Fruit fly (Drosophila melanogaster) whole organism, prepupa: ENCODE data around the gene CG7420.

Experiments
- CG10631 ChIP-seq: fragments of 200-800 bp; sonication (Bioruptor generic); optimal IDR thresholded peaks from 2 replicates; lab custom pipeline; 2016; ENCODE audit warnings: missing biosample characterization, missing genetic modification characterization
- CG10669 ChIP-seq: fragments of 200-800 bp; sonication (Bioruptor generic); optimal IDR thresholded peaks from 3 replicates; lab custom pipeline; 2018; ENCODE audit warnings: missing biosample characterization, mild to moderate bottlenecking, missing genetic modification characterization, moderate library complexity
- CG11294 ChIP-seq: fragments of 200-800 bp; sonication (Bioruptor generic); IDR thresholded peaks from 2 replicates; pipeline ENCODE4 v1.3.6; 2022; ENCODE audit warnings: missing biosample characterization, missing genetic modification characterization
- CG11902 ChIP-seq: fragments of 200-800 bp; sonication (Bioruptor generic); optimal IDR thresholded peaks from 3 replicates; lab custom pipeline; 2016; ENCODE audit warnings: missing biosample characterization, missing genetic modification characterization
- CG1621 ChIP-seq: fragments of 200-800 bp; sonication (Bioruptor generic); optimal IDR thresholded peaks from 3 replicates; lab custom pipeline; 2018; ENCODE audit warnings: missing biosample characterization, mild to moderate bottlenecking, missing genetic modification characterization
- CG3032 ChIP-seq: fragments of 200-800 bp; optimal IDR thresholded peaks from 2 replicates; lab custom pipeline; 2019; ENCODE audit warnings: missing biosample characterization, mild to moderate bottlenecking, missing genetic modification characterization, moderate library complexity
- CG31627 ChIP-seq: fragments of 200-800 bp; sonication (Bioruptor generic); optimal IDR thresholded peaks from 3 replicates; lab custom pipeline; 2016; ENCODE audit warnings: missing biosample characterization, missing genetic modification characterization
- CG32006 ChIP-seq: fragments of 200-800 bp; sonication (Bioruptor generic); optimal IDR thresholded peaks from 3 replicates; lab custom pipeline; 2017; ENCODE audit warnings: missing biosample characterization, mild to moderate bottlenecking, missing genetic modification characterization
- CG34406 ChIP-seq: fragments of 200-800 bp; sonication (Bioruptor generic); optimal IDR thresholded peaks from 3 replicates; lab custom pipeline; 2016; ENCODE audit warnings: missing biosample characterization, missing genetic modification characterization
- CG3919 ChIP-seq: fragments of 200-800 bp; sonication (Bioruptor generic); optimal IDR thresholded peaks from 3 replicates; lab custom pipeline; 2016; ENCODE audit warnings: missing biosample characterization, missing genetic modification characterization
- CG4318 ChIP-seq: fragments of 200-800 bp; sonication (Bioruptor generic); optimal IDR thresholded peaks from 3 replicates; lab custom pipeline; 2017; ENCODE audit warnings: missing biosample characterization, mild to moderate bottlenecking, missing genetic modification characterization
- CG6276 ChIP-seq: fragments of 200-800 bp; sonication (Bioruptor generic); optimal IDR thresholded peaks from 2 replicates; lab custom pipeline; 2017; ENCODE audit warnings: missing biosample characterization, mild to moderate bottlenecking, missing genetic modification characterization
- CG6808 ChIP-seq: fragments of 200-800 bp; sonication (Bioruptor generic); optimal IDR thresholded peaks from 3 replicates; lab custom pipeline; 2017; ENCODE audit warnings: missing biosample characterization, missing genetic modification characterization, mild to moderate bottlenecking, moderate library complexity, missing genetic modification reagents
- CG7368 ChIP-seq: fragments of 200-800 bp; sonication (Bioruptor generic); optimal IDR thresholded peaks from 3 replicates; lab custom pipeline; 2016; ENCODE audit warnings: missing biosample characterization, missing genetic modification characterization
- CG8119 ChIP-seq: fragments of 200-800 bp; sonication (Bioruptor generic); IDR thresholded peaks from 3 replicates; pipeline ENCODE4 v1.3.6; 2022; ENCODE audit warnings: missing biosample characterization, missing genetic modification characterization
- CG8632 ChIP-seq: fragments of 200-800 bp; sonication (Bioruptor generic); optimal IDR thresholded peaks from 3 replicates; lab custom pipeline; 2016; ENCODE audit warnings: missing biosample characterization, missing genetic modification characterization
- CG9139 ChIP-seq: fragments of 200-800 bp; sonication (Bioruptor generic); optimal IDR thresholded peaks from 3 replicates; lab custom pipeline; 2017; ENCODE audit warnings: missing biosample characterization, mild to moderate bottlenecking, missing genetic modification characterization
- Eip75B ChIP-seq: fragments of 200-800 bp; sonication (Bioruptor generic); optimal IDR thresholded peaks from 3 replicates; lab custom pipeline; 2016; ENCODE audit warnings: missing biosample characterization, missing genetic modification characterization
- Eip78C ChIP-seq: fragments of 200-800 bp; sonication (Bioruptor generic); peaks from one replicate; lab custom pipeline; 2016; ENCODE audit warnings: missing biosample characterization, missing genetic modification characterization
- Eip93F ChIP-seq: fragments of 200-800 bp; sonication (Bioruptor generic); optimal IDR thresholded peaks from 2 replicates; lab custom pipeline; 2016; ENCODE audit warnings: missing biosample characterization, mild to moderate bottlenecking, missing genetic modification characterization
- Ets21C ChIP-seq: fragments of 200-800 bp; sonication (Bioruptor generic); optimal IDR thresholded peaks from 3 replicates; lab custom pipeline; 2016; ENCODE audit warnings: missing biosample characterization, missing genetic modification characterization
- Ets96B ChIP-seq: fragments of 200-800 bp; optimal IDR thresholded peaks from 2 replicates; lab custom pipeline; 2019; ENCODE audit warnings: missing biosample characterization, mild to moderate bottlenecking, missing genetic modification characterization, moderate library complexity
- Gug ChIP-seq: fragments of 200-800 bp; sonication (Bioruptor generic); IDR thresholded peaks from 2 replicates; pipeline ENCODE4 v1.3.6; 2022; ENCODE audit warnings: missing biosample characterization, missing genetic modification characterization
- Hr38 ChIP-seq: sonication (Bioruptor generic); optimal IDR thresholded peaks from 2 replicates; lab custom pipeline; 2016; ENCODE audit warnings: missing biosample characterization, missing genetic modification characterization
- Hr39 ChIP-seq: fragments of 200-800 bp; sonication (Bioruptor generic); optimal IDR thresholded peaks from 2 replicates; lab custom pipeline; 2016; ENCODE audit warnings: missing biosample characterization, missing genetic modification characterization
- Hr4 ChIP-seq: fragments of 200-800 bp; sonication (Bioruptor generic); optimal IDR thresholded peaks from 3 replicates; lab custom pipeline; 2016; ENCODE audit warnings: missing biosample characterization, missing genetic modification characterization
- Met ChIP-seq: fragments of 200-800 bp; sonication (Bioruptor generic); optimal IDR thresholded peaks from 3 replicates; lab custom pipeline; 2016; ENCODE audit warnings: missing biosample characterization, missing genetic modification characterization
- Smox ChIP-seq: fragments of 200-800 bp; sonication (Bioruptor generic); optimal IDR thresholded peaks from 3 replicates; lab custom pipeline; 2016; ENCODE audit warnings: missing biosample characterization, missing genetic modification characterization
- Sox102F ChIP-seq: fragments of 200-800 bp; sonication (Bioruptor generic); optimal IDR thresholded peaks from 2 replicates; lab custom pipeline; 2016; ENCODE audit warnings: missing biosample characterization, mild to moderate bottlenecking, missing genetic modification characterization
- Sox14 ChIP-seq: fragments of 200-800 bp; sonication (Bioruptor generic); optimal IDR thresholded peaks from 3 replicates; lab custom pipeline; 2016; ENCODE audit warnings: missing biosample characterization, missing genetic modification characterization
- achi ChIP-seq: fragments of 200-800 bp; sonication (Bioruptor generic); optimal IDR thresholded peaks from 3 replicates; lab custom pipeline; 2016; ENCODE audit warnings: missing biosample characterization, missing genetic modification characterization
- cyc ChIP-seq: fragments of 200-800 bp; sonication (Bioruptor generic); optimal IDR thresholded peaks from 3 replicates; lab custom pipeline; 2016; ENCODE audit warnings: missing biosample characterization, missing genetic modification characterization
- dac ChIP-seq: fragments of 200-800 bp; sonication (Bioruptor generic); optimal IDR thresholded peaks from 2 replicates; lab custom pipeline; 2017; ENCODE audit warnings: missing biosample characterization, mild to moderate bottlenecking, missing genetic modification characterization
- dsx ChIP-seq: fragments of 200-800 bp; optimal IDR thresholded peaks from 3 replicates; lab custom pipeline; 2019; ENCODE audit warnings: missing biosample characterization, mild to moderate bottlenecking, missing genetic modification characterization, moderate library complexity; ENCODE audit not compliant: poor library complexity, severe bottlenecking
- eg ChIP-seq: fragments of 200-800 bp; sonication (Bioruptor generic); IDR thresholded peaks from 3 replicates; pipeline ENCODE4 v1.3.6; 2022; ENCODE audit warnings: missing biosample characterization, missing genetic modification characterization
- esn ChIP-seq: fragments of 200-800 bp; sonication (Bioruptor generic); optimal IDR thresholded peaks from 2 replicates; lab custom pipeline; 2016; ENCODE audit warnings: missing biosample characterization, mild to moderate bottlenecking, missing genetic modification characterization, moderate library complexity
- fd59A ChIP-seq: fragments of 200-800 bp; sonication (Bioruptor generic); optimal IDR thresholded peaks from 2 replicates; lab custom pipeline; 2017; ENCODE audit warnings: missing biosample characterization, mild to moderate bottlenecking, missing genetic modification characterization, missing genetic modification reagents
- fd85E ChIP-seq: fragments of 200-800 bp; sonication (Bioruptor generic); optimal IDR thresholded peaks from 3 replicates; lab custom pipeline; 2016; ENCODE audit warnings: missing biosample characterization, missing genetic modification characterization
- lz ChIP-seq: fragments of 200-800 bp; sonication (Bioruptor generic); optimal IDR thresholded peaks from 3 replicates; lab custom pipeline; 2016; ENCODE audit warnings: missing biosample characterization, missing genetic modification characterization
- net ChIP-seq: fragments of 200-800 bp; sonication (Bioruptor generic); optimal IDR thresholded peaks from 3 replicates; lab custom pipeline; 2016; ENCODE audit warnings: missing biosample characterization, missing genetic modification characterization
- pdm3 ChIP-seq: fragments of 200-800 bp; sonication (Bioruptor generic); optimal IDR thresholded peaks from 3 replicates; lab custom pipeline; 2016; ENCODE audit warnings: missing biosample characterization, missing genetic modification characterization
- salr ChIP-seq, 2 experiments: fragments of 200-800 bp; sonication (Bioruptor generic); optimal IDR thresholded peaks; 3 replicates each; lab custom pipeline; 2016 to 2018; ENCODE audit warnings: missing biosample characterization in 2 of 2, missing genetic modification characterization in 2 of 2, mild to moderate bottlenecking in 1 of 2
- spab ChIP-seq: fragments of 200-800 bp; sonication (Bioruptor generic); optimal IDR thresholded peaks from 2 replicates; lab custom pipeline; 2017; ENCODE audit warnings: missing biosample characterization, mild to moderate bottlenecking, missing genetic modification characterization, missing genetic modification reagents
- ss ChIP-seq, 2 experiments: fragments of 200-800 bp; sonication (Bioruptor generic); optimal IDR thresholded peaks; 2 replicates in 1 of 2; 3 replicates in 1 of 2; lab custom pipeline; 2017 to 2018; ENCODE audit warnings: mild to moderate bottlenecking in 2 of 2, missing biosample characterization in 2 of 2, missing genetic modification characterization in 2 of 2, moderate library complexity in 1 of 2
- svp ChIP-seq: fragments of 200-800 bp; sonication (Bioruptor generic); peaks from one replicate; lab custom pipeline; 2016; ENCODE audit warnings: missing biosample characterization, missing genetic modification characterization
- topi ChIP-seq: fragments of 200-800 bp; sonication (Bioruptor generic); optimal IDR thresholded peaks from 3 replicates; lab custom pipeline; 2016; ENCODE audit warnings: missing biosample characterization, missing genetic modification characterization
- vri ChIP-seq: fragments of 200-800 bp; sonication (Bioruptor generic); optimal IDR thresholded peaks from 3 replicates; lab custom pipeline; 2016; ENCODE audit warnings: missing biosample characterization, mild to moderate bottlenecking, missing genetic modification characterization

CG7420 gene

DNA sequence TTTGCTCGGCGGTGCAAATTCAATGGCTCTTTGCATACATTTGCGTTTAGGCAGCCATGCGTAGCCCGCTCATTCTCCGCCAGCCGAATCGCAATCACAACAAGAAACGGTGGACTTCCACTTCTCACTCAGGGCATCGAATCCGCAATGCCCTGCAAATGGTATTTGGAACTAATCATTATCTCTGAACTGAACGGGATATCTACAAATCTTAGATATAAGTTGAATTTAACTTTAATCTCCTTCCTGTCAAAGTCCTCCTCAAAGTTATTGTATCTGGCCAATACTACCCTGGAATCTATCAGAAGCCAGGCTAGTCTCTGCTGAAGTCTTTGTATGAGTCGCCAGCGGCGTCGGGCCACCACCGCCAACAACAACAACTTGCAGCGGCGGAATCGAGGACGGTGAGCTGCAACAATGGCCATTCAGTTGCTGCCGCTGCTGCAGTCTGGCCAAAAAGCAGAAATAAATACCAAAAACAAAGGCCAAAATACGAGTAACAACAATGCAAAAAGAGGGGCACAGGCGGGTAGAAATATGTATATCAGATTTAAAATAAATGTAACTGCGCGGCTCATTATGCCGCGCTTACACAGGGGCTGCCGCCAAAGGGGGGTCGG is 44.0 kb downstream of the CG7420 start (continued):
- TF ChIP-seq pdm3 (GFP tag; lab: Kevin White, UChicago): peak; percentile 70
- TF ChIP-seq CG3032 (tag; lab: Kevin White, UChicago): peak; percentile 74
- TF ChIP-seq Eip78C: peak; percentile 91
- TF ChIP-seq esn (GFP tag; lab: Kevin White, UChicago): peak; percentile 50
- TF ChIP-seq CG3919: peak; percentile 74
- peak; percentile 29 for TF ChIP-seq CG8632 (GFP tag; lab: Kevin White, UChicago)
- TF ChIP-seq Hr4 (GFP tag; lab: Kevin White, UChicago): peak; percentile 46
- TF ChIP-seq Ets96B (tag; lab: Kevin White, UChicago): peak; percentile 80
- TF ChIP-seq Hr38 (GFP tag; lab: Kevin White, UChicago): no peak
- peak; percentile 64 for TF ChIP-seq net
- peak; percentile 43 for TF ChIP-seq CG31627 (GFP tag; lab: Kevin White, UChicago)
- peak; percentile 75 for TF ChIP-seq spab
- peak; percentile 75 for TF ChIP-seq CG8119
- no peak for TF ChIP-seq Ets21C
- peak; percentile 65 for TF ChIP-seq fd59A
- TF ChIP-seq Eip75B (GFP tag; lab: Kevin White, UChicago): peak; percentile 24
- peak; percentile 71 for TF ChIP-seq achi (GFP tag; lab: Kevin White, UChicago)
- TF ChIP-seq, all 60 proteins: peak for 50

dm6 chr2L:1456822-1457221 is 45.9 kb downstream of the CG7420 start:
- TF ChIP-seq CG7368 (GFP tag; lab: Kevin White, UChicago): no peak
- peak; percentile 13 for TF ChIP-seq cyc (GFP tag; lab: Kevin White, UChicago)
- no peak for TF ChIP-seq CG6276 (GFP tag; lab: Kevin White, UChicago)
- no peak for TF ChIP-seq CG31627 (GFP tag; lab: Kevin White, UChicago)
- TF ChIP-seq CG11902: no peak
- TF ChIP-seq CG6808: peak; percentile 39
- TF ChIP-seq CG3032 (tag; lab: Kevin White, UChicago): peak; percentile 54
- TF ChIP-seq eg (GFP tag; lab: Robert Waterston, UW): peak; percentile 49; the same call in 2 of the 3 replicates
- peak; percentile 14 for TF ChIP-seq dac
- TF ChIP-seq CG9139 (GFP tag; lab: Kevin White, UChicago): peak; percentile 57
- peak; percentile 78 for TF ChIP-seq CG8119
- no peak for TF ChIP-seq Hr39 (GFP tag; lab: Kevin White, UChicago)
- TF ChIP-seq CG1621 (tag; lab: Kevin White, UChicago): peak; percentile 40
- no peak for TF ChIP-seq Sox102F (GFP tag; lab: Kevin White, UChicago)
- TF ChIP-seq fd59A: peak; percentile 57
- TF ChIP-seq pdm3 (GFP tag; lab: Kevin White, UChicago): peak; percentile 42
- TF ChIP-seq Met (GFP tag; lab: Kevin White, UChicago): peak; percentile 13
- TF ChIP-seq CG32006 (GFP tag; lab: Kevin White, UChicago): peak; percentile 63
- TF ChIP-seq Hr4 (GFP tag; lab: Kevin White, UChicago): peak; percentile 32
- TF ChIP-seq Ets21C: no peak
- peak; percentile 60 for TF ChIP-seq Gug (GFP tag; lab: Robert Waterston, UW)
- TF ChIP-seq svp (GFP tag; lab: Kevin White, UChicago): no peak
- peak; percentile 27; the same call in 1 of the 2 replicates for TF ChIP-seq CG11294 (GFP tag; lab: Robert Waterston, UW)
- TF ChIP-seq salr (GFP tag; optimal IDR thresholded peaks at IDR 0.05; lab: Kevin White, UChicago): peak in 1 of 2 experiments; percentile 34
- TF ChIP-seq lz (GFP tag; lab: Kevin White, UChicago): no peak
- TF ChIP-seq Eip93F (GFP tag; lab: Kevin White, UChicago): no peak
- peak; percentile 58 for TF ChIP-seq achi (GFP tag; lab: Kevin White, UChicago)
- peak; percentile 3 for TF ChIP-seq Sox14
- TF ChIP-seq ss (GFP tag; optimal IDR thresholded peaks at IDR 0.05; lab: Kevin White, UChicago): peak; percentile 29 to 56
- peak; percentile 21 for TF ChIP-seq CG8632 (GFP tag; lab: Kevin White, UChicago)
- no peak for TF ChIP-seq fd85E (GFP tag; lab: Kevin White, UChicago)
- TF ChIP-seq CG10669 (GFP tag; lab: Kevin White, UChicago): peak; percentile 59
- peak; percentile 43 for TF ChIP-seq CG3919
- TF ChIP-seq Eip75B (GFP tag; lab: Kevin White, UChicago): peak; percentile 50
- TF ChIP-seq net: peak; percentile 0
- TF ChIP-seq CG4318 (GFP tag; lab: Kevin White, UChicago): peak; percentile 41
- TF ChIP-seq Smox: no peak
- TF ChIP-seq esn (GFP tag; lab: Kevin White, UChicago): no peak
- TF ChIP-seq CG10631 (GFP tag; lab: Kevin White, UChicago): peak; percentile 53
- peak; percentile 57 for TF ChIP-seq dsx (GFP tag; lab: Kevin White, UChicago)
- no peak for TF ChIP-seq vri (GFP tag; lab: Kevin White, UChicago)
- no peak for TF ChIP-seq topi (GFP tag; lab: Kevin White, UChicago)
- TF ChIP-seq CG34406 (GFP tag; lab: Kevin White, UChicago): peak; percentile 12
